Worm (Caenorhabditis elegans): ENCODE data around the gene F21D9.11.
"Not testable (repeated sequence)": the region's sequence is repeated elsewhere in the genome, so short reads cannot be mapped to it uniquely, and the experiment has no call there.

Gene F21D9.11

DNA sequence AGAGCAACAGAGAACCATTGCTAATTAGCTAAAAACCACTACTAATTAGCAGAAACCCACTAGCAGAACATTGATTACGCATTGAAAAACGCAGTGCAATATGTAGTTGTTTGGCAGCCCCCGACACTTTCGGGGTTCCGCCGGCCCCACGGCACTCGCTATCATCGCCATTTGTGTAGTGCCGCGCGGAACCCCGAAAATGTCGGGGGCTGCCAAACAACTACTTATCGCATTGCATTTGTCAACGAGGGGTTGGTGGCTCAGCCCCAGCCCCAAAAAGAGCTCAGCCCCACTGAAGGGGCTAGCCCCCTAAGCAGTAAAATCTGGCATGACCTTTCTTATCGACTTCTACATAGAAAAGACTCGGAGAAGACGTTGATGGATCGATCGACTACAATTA lies 7.5 kb downstream of the F21D9.11 start:
- no peak for TF ChIP-seq unc-62 (GFP tag; optimal IDR thresholded peaks at IDR 0.05)

DNA sequence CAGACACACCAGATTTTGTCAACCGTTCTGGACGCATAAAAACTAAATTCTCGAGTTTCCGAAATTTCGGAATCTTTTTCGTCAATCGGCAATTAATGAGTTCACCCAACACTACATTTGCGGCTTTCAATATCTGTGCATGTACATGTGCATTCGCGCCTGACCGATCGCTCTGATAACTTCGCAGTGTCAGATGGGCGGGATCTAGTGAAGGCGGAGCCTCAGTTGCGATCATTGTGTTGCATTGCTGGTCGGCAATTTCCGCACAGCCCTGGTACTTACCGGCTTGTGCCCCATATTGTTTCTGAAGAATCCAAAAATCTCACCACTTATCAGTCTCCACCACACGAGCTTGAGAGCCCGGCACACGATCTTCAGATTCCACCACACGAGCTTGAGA lies 8.7 kb downstream of the F21D9.11 start:
- no peak for TF ChIP-seq unc-62 (GFP tag; optimal IDR thresholded peaks at IDR 0.05)

DNA sequence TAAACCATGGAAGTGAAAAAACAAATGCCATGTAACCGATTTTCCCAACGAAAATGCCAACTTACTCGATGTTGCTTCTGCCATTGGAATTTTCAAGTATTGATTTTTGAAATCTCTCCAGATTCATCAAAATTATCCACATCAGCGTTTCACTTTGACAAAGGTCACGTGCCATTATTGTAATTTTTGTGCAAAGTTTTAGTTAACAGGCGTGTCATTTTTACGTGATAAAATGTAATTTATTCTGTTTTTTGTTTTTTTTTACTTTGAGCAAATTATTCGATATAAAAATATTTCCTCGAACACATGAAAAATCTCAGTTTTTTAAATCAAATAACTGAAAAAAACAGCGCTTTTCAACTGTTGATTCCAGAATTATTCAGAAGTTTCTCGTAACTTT lies 10.4 kb downstream of the F21D9.11 start, which contains the start of gene F21D9.2:
F21D9.2 (minus strand) TSS at position 101 of the 400 bp plus-strand sequence.
- no peak for TF ChIP-seq unc-62 (GFP tag; optimal IDR thresholded peaks at IDR 0.05)

DNA sequence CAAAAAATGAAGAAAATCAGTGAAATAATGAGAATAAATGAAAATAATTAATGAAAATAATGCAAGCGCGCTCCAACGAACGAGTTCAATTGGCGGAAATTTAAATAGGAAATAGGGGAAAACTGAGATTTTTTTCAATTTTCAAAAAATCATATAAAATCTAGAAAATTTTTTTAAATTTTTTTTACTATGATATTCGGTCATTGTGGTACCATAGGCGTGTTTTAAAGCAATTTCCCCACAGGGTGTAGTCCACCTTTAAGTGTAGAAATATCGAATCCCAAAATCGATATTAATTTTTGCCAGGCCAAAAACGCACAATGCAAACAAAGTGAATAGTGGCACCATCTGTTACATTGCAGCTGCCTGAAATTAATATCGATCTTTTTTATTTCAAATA lies 12.2 kb downstream of the F21D9.11 start, which contains the start of gene F21D9.1:
F21D9.1 (plus strand) TSS at position 301 of the 400 bp plus-strand sequence.
- not testable (repeated sequence) for TF ChIP-seq unc-62 (GFP tag; optimal IDR thresholded peaks at IDR 0.05)

DNA sequence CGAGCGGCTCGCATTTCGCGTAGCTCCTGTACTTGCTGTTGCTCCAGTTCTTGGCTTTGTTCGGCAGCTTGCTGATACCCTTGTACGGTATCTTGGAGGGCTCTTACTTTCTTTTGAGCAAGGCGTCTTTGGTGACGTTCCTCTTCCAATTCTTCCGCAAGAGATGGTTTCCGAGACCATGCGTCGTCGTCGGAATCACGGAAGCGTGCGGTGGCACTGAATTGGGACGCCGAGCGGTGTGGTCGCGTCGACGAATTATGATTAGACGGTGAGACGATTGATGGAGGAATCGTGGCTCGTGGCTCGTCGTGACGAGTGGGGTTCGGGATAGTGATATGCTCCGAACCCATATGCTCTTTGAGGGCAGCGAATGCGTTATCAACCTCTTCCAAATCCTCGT lies 24.4 kb downstream of the F21D9.11 start:
- no peak for TF ChIP-seq unc-62 (GFP tag; optimal IDR thresholded peaks at IDR 0.05)

DNA sequence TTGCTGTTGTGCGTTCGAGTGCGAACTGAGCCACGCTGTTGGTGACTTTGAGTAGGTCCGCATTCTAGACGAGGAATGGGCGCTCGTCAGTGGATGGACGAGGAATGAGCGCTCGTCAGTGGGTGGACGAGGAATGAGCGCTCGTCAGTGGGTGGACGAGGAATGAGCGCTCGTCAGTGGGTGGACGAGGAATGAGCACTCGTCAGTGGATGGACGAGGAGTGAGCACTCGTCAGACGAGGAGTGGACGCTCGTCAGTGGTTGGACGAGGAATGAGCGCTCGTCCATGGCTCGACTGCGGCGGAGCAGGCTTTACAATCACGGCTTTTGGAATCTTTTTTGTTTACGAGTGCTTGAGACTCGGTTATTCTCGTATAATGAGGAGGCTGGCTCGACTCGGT lies 26.5 kb downstream of the F21D9.11 start:
- TF ChIP-seq unc-62 (GFP tag; optimal IDR thresholded peaks at IDR 0.05) = no peak

DNA sequence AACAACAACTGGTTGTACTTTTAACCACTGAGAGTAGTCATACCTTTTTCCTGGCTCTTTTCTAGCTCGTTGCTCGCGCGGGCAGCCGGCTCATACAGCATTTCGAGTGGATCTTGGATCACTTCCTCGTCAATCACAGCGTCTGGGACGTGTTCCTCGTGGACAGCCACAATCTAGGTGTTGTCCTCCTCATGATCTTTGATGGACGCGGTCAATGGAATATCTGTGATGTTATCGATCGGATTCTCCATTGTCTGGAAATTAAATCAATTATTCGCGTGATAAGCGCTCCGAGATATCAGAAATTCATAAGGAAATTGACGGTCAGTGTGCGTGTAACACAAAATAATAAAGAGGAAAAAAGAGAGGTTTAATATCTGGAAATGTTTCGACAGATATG lies 27.9 kb downstream of the F21D9.11 start, which contains the start of gene F21D9.8:
F21D9.8 (minus strand) TSS at position 101 of the 400 bp plus-strand sequence.
- TF ChIP-seq unc-62 (GFP tag; optimal IDR thresholded peaks at IDR 0.05) = no peak

DNA sequence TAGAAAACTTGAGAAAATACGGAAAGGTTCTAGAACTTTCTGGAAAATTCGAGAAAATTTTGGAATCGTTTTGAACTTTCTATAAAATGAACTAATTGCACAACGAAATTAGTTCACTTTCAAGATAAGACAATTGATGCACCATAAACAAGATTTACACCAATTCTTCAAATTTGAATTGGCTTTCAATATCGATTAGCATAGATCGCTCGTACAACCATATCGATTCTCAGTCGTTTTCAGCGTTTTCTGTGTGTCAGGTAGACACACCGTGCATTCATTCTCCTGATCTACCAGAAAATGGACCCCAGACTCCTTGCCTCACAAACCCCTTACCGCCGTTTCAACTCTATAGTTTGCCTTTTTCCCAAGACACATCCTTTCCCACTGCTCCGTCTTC lies 30.4 kb downstream of the F21D9.11 start, which contains the start of gene fbxb-117:
fbxb-117 (plus strand) TSS at position 301 of the 400 bp plus-strand sequence.
- no peak for TF ChIP-seq unc-62 (GFP tag; optimal IDR thresholded peaks at IDR 0.05)

DNA sequence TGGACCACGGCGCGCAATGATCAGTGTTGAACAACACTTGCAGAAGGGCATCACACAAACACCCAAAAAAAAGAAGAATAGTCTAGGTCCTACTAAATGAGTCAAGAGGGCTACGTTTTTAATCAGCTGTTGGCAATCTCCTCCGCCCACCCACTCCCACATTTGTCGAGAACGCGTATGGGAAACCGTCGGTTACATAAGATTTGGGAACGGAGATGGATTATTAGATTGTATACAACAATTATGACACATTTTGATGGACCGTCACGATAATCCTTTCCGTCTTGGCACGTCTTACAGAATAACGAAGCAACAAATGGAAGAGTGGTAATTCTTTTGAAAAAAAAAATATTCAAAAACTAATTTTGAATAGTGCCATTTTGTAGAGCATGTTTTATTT lies 34.0 kb downstream of the F21D9.11 start:
- TF ChIP-seq unc-62 (GFP tag; optimal IDR thresholded peaks at IDR 0.05) = no peak

DNA sequence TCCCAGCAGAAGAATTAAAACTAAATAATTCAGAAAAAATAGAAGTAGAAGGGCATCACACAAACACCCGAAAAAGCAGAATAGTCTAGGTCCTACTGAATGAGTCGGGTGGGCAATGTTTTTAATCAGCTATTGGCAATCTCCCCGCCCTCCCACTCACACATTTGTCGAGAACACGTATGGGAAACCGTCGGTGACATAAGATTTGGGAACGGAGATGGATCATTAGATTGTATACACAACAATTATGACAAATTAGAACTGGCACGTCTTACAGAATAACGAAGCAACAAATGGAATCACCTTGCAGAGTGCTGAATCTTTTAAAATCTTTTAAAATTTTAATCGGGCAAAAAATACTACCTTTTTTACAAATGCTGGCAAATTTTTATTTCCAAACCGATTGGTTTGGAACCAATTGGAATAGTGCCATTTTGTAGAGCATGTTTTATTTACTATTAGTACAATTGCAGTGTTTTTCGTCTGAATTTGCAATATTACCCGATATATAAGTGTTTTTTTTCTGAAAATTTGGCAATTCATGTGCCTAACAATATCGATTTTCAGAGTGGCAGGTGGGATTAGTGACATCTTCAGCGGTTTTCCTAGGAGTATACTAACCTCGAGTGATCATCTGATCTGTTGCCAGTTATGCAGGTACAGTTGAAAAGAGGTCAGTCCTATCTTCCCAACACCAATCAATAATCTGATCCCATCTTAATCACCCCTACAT lies 36.3 kb downstream of the F21D9.11 start, which contains the start of the genes F55C9.3 and fbxb-57:
F55C9.3 (minus strand) TSS at position 101 of the 733 bp plus-strand sequence.
fbxb-57 (plus strand) TSS at position 683 of the 733 bp plus-strand sequence.
- TF ChIP-seq unc-62 (GFP tag; optimal IDR thresholded peaks at IDR 0.05) = no peak

DNA sequence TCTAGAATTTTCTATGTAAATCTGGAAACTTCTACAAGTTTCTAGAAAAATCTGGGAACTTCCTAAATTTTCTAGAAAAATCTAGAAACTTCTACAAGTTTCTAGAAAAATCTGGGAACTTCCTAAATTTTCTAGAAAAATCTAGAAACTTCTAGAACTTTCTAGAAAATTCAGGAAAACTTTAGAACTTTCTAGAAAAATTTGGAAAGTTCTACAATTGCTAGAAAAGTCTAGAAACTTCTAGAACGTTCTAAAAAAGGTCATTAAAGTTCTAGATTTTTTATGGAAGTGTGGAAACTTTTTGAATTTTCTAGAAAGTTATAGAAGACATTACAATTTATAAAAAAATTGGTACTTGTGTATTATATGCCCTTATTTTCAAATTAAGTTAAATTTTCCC lies 41.1 kb downstream of the F21D9.11 start, which contains the start of gene F55C9.5:
F55C9.5 (minus strand) TSS at position 101 of the 400 bp plus-strand sequence.
- TF ChIP-seq unc-62 (GFP tag; optimal IDR thresholded peaks at IDR 0.05) = no peak

DNA sequence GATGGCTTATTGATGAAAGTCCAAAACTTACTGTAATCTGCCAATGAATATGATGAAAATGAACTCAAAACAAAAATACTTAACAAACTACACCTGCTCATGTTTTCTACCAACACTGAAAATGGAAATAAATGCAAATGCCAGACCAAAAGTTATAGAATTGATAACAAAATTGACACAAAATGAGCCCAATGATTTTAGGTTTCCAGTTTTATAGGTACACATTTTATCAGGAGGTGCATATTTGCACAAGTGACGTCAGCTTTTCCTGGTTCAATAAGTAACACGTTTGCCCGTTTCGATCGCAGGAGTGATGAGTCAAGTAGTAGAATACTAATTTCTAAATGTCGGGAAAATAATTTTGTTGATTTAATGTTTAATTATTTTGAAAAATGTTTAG lies 44.8 kb downstream of the F21D9.11 start, which contains the start of gene F55C9.6:
F55C9.6 (minus strand) TSS at position 101 of the 400 bp plus-strand sequence.
- no peak for TF ChIP-seq unc-62 (GFP tag; optimal IDR thresholded peaks at IDR 0.05)

DNA sequence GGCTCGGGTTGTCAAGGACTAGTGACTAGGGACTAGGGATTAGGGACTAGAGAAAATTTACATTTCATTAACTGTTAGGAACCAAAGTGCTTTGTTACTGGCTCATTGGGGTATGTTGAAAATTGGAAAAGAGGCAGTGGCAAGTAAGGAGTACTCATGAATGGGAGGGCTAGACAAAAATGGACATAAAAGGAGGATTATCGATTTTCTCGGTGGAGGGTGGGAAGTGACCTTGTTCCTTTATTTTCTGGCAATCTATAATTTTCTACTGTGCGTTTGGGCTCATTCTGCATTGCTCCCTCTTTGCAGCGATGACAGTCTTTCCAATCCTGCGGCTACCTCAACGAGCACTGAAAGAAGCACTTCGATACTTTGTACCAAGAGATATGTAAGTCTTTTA lies 45.6 kb downstream of the F21D9.11 start, which contains the start of gene fbxb-60:
fbxb-60 (plus strand) TSS at position 301 of the 400 bp plus-strand sequence.
- no peak for TF ChIP-seq unc-62 (GFP tag; optimal IDR thresholded peaks at IDR 0.05)

DNA sequence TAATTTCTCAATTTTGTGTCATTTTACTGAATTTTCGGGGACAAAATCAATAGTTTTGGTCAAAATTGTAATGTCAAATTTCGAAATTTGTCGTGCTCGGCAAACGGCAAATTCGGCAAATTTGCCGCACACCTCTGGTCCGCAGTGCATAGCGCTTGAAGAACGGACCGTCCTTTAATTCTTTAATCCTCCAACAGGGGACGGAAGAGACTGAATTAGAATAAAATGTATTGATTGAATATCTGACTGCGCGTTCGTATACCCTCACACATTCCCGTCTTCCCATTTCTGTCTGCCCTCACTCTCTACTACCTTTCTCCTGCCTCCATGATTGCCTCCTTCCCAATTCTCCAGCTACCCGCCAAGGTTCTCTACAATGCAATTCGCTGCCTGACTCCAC lies 47.3 kb downstream of the F21D9.11 start, which contains the start of gene F55C9.14:
F55C9.14 (plus strand) TSS at position 301 of the 400 bp plus-strand sequence.
- no peak for TF ChIP-seq unc-62 (GFP tag; optimal IDR thresholded peaks at IDR 0.05)

DNA sequence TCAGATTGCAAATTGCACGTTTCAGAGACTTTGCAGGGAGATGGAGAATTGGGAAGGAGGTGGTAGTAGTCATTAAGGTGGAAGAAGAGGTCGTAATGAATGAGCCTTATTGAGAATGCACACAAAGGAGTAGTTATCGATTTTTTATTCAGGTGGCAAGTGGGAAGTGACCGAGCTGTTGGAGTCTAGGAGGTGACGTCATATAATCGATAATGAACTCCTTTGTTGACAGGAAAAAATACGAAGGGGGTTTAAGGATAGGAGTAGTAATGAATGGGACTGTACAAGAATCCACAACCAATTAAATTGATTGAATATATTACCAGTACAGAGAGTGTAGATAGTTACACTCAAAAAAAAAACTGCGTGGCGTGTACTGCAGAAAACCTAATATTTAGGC lies 50.0 kb downstream of the F21D9.11 start, which contains the start of gene fbxb-62:
fbxb-62 (minus strand) TSS at position 101 of the 400 bp plus-strand sequence.
- TF ChIP-seq unc-62 (GFP tag; optimal IDR thresholded peaks at IDR 0.05) = no peak

All from whole organism, dauer.